Fruit fly (Drosophila melanogaster) whole organism, embryonic: ENCODE measurements around the gene CG3104.

ENCODE experiments used
- Abd-B ChIP-seq: fragments of 200-800 bp; sonication (Bioruptor generic); optimal IDR thresholded peaks from 2 replicates; lab custom pipeline; 2018; ENCODE audit warnings: missing biosample characterization, mild to moderate bottlenecking, missing genetic modification characterization, moderate library complexity
- BtbVII ChIP-seq: fragments of 200-800 bp; sonication (Bioruptor generic); optimal IDR thresholded peaks from 3 replicates; lab custom pipeline; 2017; ENCODE audit warnings: missing biosample characterization, mild to moderate bottlenecking, missing genetic modification characterization
- CG13424 ChIP-seq: fragments of 200-800 bp; sonication (Bioruptor generic); optimal IDR thresholded peaks from 2 replicates; lab custom pipeline; 2019; ENCODE audit warnings: missing biosample characterization, mild to moderate bottlenecking, missing genetic modification characterization, moderate library complexity
- CG1602 ChIP-seq: fragments of 200-800 bp; sonication (Bioruptor generic); optimal IDR thresholded peaks from 3 replicates; lab custom pipeline; 2016; ENCODE audit warnings: missing biosample characterization, missing genetic modification characterization
- CG16815 ChIP-seq: fragments of 200-800 bp; sonication (Bioruptor generic); optimal IDR thresholded peaks from 3 replicates; lab custom pipeline; 2017; ENCODE audit warnings: missing biosample characterization, mild to moderate bottlenecking, missing genetic modification characterization
- CG17568 ChIP-seq: fragments of 200-800 bp; sonication (Bioruptor generic); optimal IDR thresholded peaks from 2 replicates; lab custom pipeline; 2018; ENCODE audit warnings: missing biosample characterization, mild to moderate bottlenecking, missing genetic modification characterization, moderate library complexity
- CG1832 ChIP-seq: fragments of 200-800 bp; sonication (Bioruptor generic); optimal IDR thresholded peaks from 2 replicates; lab custom pipeline; 2017; ENCODE audit warnings: missing biosample characterization, mild to moderate bottlenecking, missing genetic modification characterization, inconsistent platforms
- CG2129 ChIP-seq: fragments of 200-800 bp; sonication (Bioruptor generic); IDR thresholded peaks from 2 replicates; pipeline ENCODE4 v1.3.6; 2022; ENCODE audit warnings: missing biosample characterization, missing genetic modification characterization; ENCODE audit not compliant: partially characterized antibody
- CG30020 ChIP-seq: fragments of 200-800 bp; optimal IDR thresholded peaks from 2 replicates; lab custom pipeline; 2019; ENCODE audit warnings: missing biosample characterization, mild to moderate bottlenecking, missing genetic modification characterization, moderate library complexity
- CG31365 ChIP-seq: fragments of 200-800 bp; sonication (Bioruptor generic); optimal IDR thresholded peaks from 2 replicates; lab custom pipeline; 2018; ENCODE audit warnings: missing biosample characterization, mild to moderate bottlenecking, missing genetic modification characterization
- CG31388 ChIP-seq: fragments of 200-800 bp; sonication (Bioruptor generic); optimal IDR thresholded peaks from 2 replicates; lab custom pipeline; 2016; ENCODE audit warnings: missing biosample characterization, missing genetic modification characterization
- CG33557 ChIP-seq: fragments of 200-800 bp; sonication (Bioruptor generic); optimal IDR thresholded peaks from 2 replicates; lab custom pipeline; 2019; ENCODE audit warnings: missing biosample characterization, mild to moderate bottlenecking, missing genetic modification characterization, moderate library complexity
- CG3407 ChIP-seq: fragments of 200-800 bp; sonication (Bioruptor generic); optimal IDR thresholded peaks from 2 replicates; lab custom pipeline; 2018; ENCODE audit warnings: missing biosample characterization, mild to moderate bottlenecking, missing genetic modification characterization
- CG34376 ChIP-seq: fragments of 200-800 bp; sonication (Bioruptor generic); optimal IDR thresholded peaks from 2 replicates; lab custom pipeline; 2018; ENCODE audit warnings: missing biosample characterization, mild to moderate bottlenecking, missing genetic modification characterization
- CG4328 ChIP-seq: fragments of 200-800 bp; sonication (Bioruptor generic); optimal IDR thresholded peaks from 3 replicates; lab custom pipeline; 2017; ENCODE audit warnings: missing biosample characterization, missing genetic modification reagents, missing genetic modification characterization
- CG4820 ChIP-seq: fragments of 200-800 bp; sonication (Bioruptor generic); optimal IDR thresholded peaks from 3 replicates; lab custom pipeline; 2016; ENCODE audit warnings: missing biosample characterization, missing genetic modification characterization
- CG6175 ChIP-seq: fragments of 200-800 bp; sonication (Bioruptor generic); IDR thresholded peaks from 3 replicates; pipeline ENCODE4 v1.3.6; 2022; ENCODE audit warnings: missing biosample characterization, missing genetic modification characterization
- CG6689 ChIP-seq: fragments of 200-800 bp; sonication (Bioruptor generic); IDR thresholded peaks from 2 replicates; pipeline ENCODE4 v1.3.6; 2022; ENCODE audit warnings: missing biosample characterization, missing genetic modification characterization
- CG7745 ChIP-seq: fragments of 200-800 bp; sonication (Bioruptor generic); optimal IDR thresholded peaks from 2 replicates; lab custom pipeline; 2018; ENCODE audit warnings: missing biosample characterization, mild to moderate bottlenecking, missing genetic modification characterization, moderate library complexity
- CHES-1-like ChIP-seq: fragments of 200-800 bp; sonication (Bioruptor generic); optimal IDR thresholded peaks from 2 replicates; lab custom pipeline; 2016; ENCODE audit warnings: missing biosample characterization, missing genetic modification characterization
- CTCF ChIP-seq: fragments of 200-800 bp; sonication (Bioruptor generic); optimal IDR thresholded peaks from 2 replicates; lab custom pipeline; 2017; ENCODE audit warnings: missing biosample characterization, mild to moderate bottlenecking, missing genetic modification characterization, moderate library complexity
- Dfd ChIP-seq, 2 experiments: fragments of >200 bp; optimal IDR thresholded peaks; 2 replicates each; lab custom pipeline; 2017; ENCODE audit warnings: missing biosample characterization in 2 of 2, missing genetic modification characterization in 2 of 2
- Dip3 ChIP-seq: fragments of 200-800 bp; sonication (Bioruptor generic); optimal IDR thresholded peaks from 3 replicates; lab custom pipeline; 2016; ENCODE audit warnings: missing biosample characterization, missing genetic modification characterization
- Dll ChIP-seq: fragments of 200-800 bp; sonication (Bioruptor generic); IDR thresholded peaks from 4 replicates; pipeline ENCODE4 v1.3.6; 2022; ENCODE audit warnings: missing biosample characterization, missing genetic modification characterization; ENCODE audit not compliant: partially characterized antibody
- Lim3 ChIP-seq: fragments of 200-800 bp; sonication (Bioruptor generic); IDR thresholded peaks from 2 replicates; pipeline ENCODE4 v1.3.6; 2022; ENCODE audit warnings: missing biosample characterization, missing genetic modification characterization
- Lpt ChIP-seq: fragments of >200 bp; optimal IDR thresholded peaks from 2 replicates; lab custom pipeline; 2018; ENCODE audit warnings: missing biosample characterization, missing genetic modification characterization
- NC2α ChIP-seq: fragments of 200-800 bp; sonication (Bioruptor generic); optimal IDR thresholded peaks from 2 replicates; lab custom pipeline; 2016; ENCODE audit warnings: missing biosample characterization, missing genetic modification characterization
- NK7.1 ChIP-seq: fragments of 200-800 bp; sonication (Bioruptor generic); optimal IDR thresholded peaks from 3 replicates; lab custom pipeline; 2016; ENCODE audit warnings: missing biosample characterization, missing genetic modification characterization
- Oaz ChIP-seq: fragments of 200-800 bp; sonication (Bioruptor generic); IDR thresholded peaks from 2 replicates; pipeline ENCODE4 v1.3.6; 2022; ENCODE audit warnings: missing biosample characterization, missing genetic modification characterization
- Pdp1 ChIP-seq, 2 experiments: fragments of 200-800 bp; sonication (Bioruptor generic); optimal IDR thresholded peaks; 3 replicates each; lab custom pipeline; 2016; ENCODE audit warnings: missing biosample characterization in 2 of 2, missing genetic modification characterization in 2 of 2, mild to moderate bottlenecking in 1 of 2, moderate library complexity in 1 of 2
- Ptx1 ChIP-seq: fragments of 200-800 bp; sonication (Bioruptor generic); IDR thresholded peaks from 2 replicates; pipeline ENCODE4 v1.3.6; 2022; ENCODE audit warnings: missing biosample characterization, missing genetic modification characterization
- Trl ChIP-seq, 3 experiments: fragments of >200 bp in 2 of 3; fragments of 200-800 bp in 1 of 3; sonication (Bioruptor generic) in 1 of 3; optimal IDR thresholded peaks; 2 replicates in 1 of 3; 3 replicates in 2 of 3; lab custom pipeline; 2016 to 2017; ENCODE audit warnings: missing biosample characterization in 1 of 3, missing genetic modification characterization in 1 of 3
- disco-r ChIP-seq: fragments of 200-800 bp; sonication (Bioruptor generic); optimal IDR thresholded peaks from 2 replicates; lab custom pipeline; 2016; ENCODE audit warnings: missing biosample characterization, missing genetic modification characterization
- dm ChIP-seq: fragments of 200-800 bp; sonication (Bioruptor generic); optimal IDR thresholded peaks from 3 replicates; lab custom pipeline; 2016; ENCODE audit warnings: missing biosample characterization, missing genetic modification characterization
- ewg ChIP-seq: fragments of 200-800 bp; sonication (Bioruptor generic); optimal IDR thresholded peaks from 3 replicates; lab custom pipeline; 2017; ENCODE audit warnings: mild to moderate bottlenecking, missing biosample characterization, missing genetic modification reagents, missing genetic modification characterization
- fru ChIP-seq: fragments of >200 bp; optimal IDR thresholded peaks from 2 replicates; lab custom pipeline; 2017
- gem ChIP-seq: fragments of 200-800 bp; sonication (Bioruptor generic); optimal IDR thresholded peaks from 2 replicates; lab custom pipeline; 2019; ENCODE audit warnings: missing biosample characterization, mild to moderate bottlenecking, missing genetic modification characterization, moderate library complexity
- gfzf ChIP-seq: fragments of 200-800 bp; sonication (Bioruptor generic); optimal IDR thresholded peaks from 2 replicates; lab custom pipeline; 2016; ENCODE audit warnings: missing biosample characterization, mild to moderate bottlenecking, missing genetic modification characterization, moderate library complexity
- gsb-n ChIP-seq: fragments of 200-800 bp; sonication (Bioruptor generic); optimal IDR thresholded peaks from 3 replicates; lab custom pipeline; 2018; ENCODE audit warnings: missing biosample characterization, mild to moderate bottlenecking, missing genetic modification characterization
- h ChIP-seq: fragments of >200 bp; optimal IDR thresholded peaks from 2 replicates; lab custom pipeline; 2017
- nerfin-2 ChIP-seq: fragments of 200-800 bp; sonication (Bioruptor generic); IDR thresholded peaks from 2 replicates; pipeline ENCODE4 v1.3.6; 2022; ENCODE audit warnings: missing biosample characterization, missing genetic modification characterization; ENCODE audit not compliant: partially characterized antibody
- pzg ChIP-seq: fragments of 200-800 bp; sonication (Bioruptor generic); optimal IDR thresholded peaks from 3 replicates; lab custom pipeline; 2018; ENCODE audit warnings: missing biosample characterization, mild to moderate bottlenecking, missing genetic modification characterization, moderate library complexity
- scrt ChIP-seq: fragments of 200-800 bp; sonication (Bioruptor generic); optimal IDR thresholded peaks from 2 replicates; lab custom pipeline; 2018; ENCODE audit warnings: missing biosample characterization, mild to moderate bottlenecking, missing genetic modification characterization, moderate library complexity
- sens-2 ChIP-seq: fragments of 200-800 bp; sonication (Bioruptor generic); IDR thresholded peaks from 2 replicates; pipeline ENCODE4 v1.3.6; 2022; ENCODE audit warnings: missing biosample characterization, missing genetic modification characterization
- slbo ChIP-seq: fragments of 200-800 bp; sonication (Bioruptor generic); IDR thresholded peaks from 2 replicates; pipeline ENCODE4 v1.3.6; 2022; ENCODE audit warnings: missing biosample characterization, missing genetic modification characterization
- sr ChIP-seq: fragments of 200-800 bp; sonication (Bioruptor generic); IDR thresholded peaks from 3 replicates; pipeline ENCODE4 v1.3.6; 2022; ENCODE audit warnings: missing biosample characterization, missing genetic modification characterization
- stc ChIP-seq: fragments of 200-800 bp; sonication (Bioruptor generic); IDR thresholded peaks from 2 replicates; pipeline ENCODE4 v1.3.6; 2022; ENCODE audit warnings: missing biosample characterization, missing genetic modification characterization
- toy ChIP-seq: fragments of 200-800 bp; sonication (Bioruptor generic); IDR thresholded peaks from 2 replicates; pipeline ENCODE4 v1.3.6; 2022; ENCODE audit warnings: missing biosample characterization, missing genetic modification characterization
- ttk ChIP-seq: fragments of 200-800 bp; sonication (Bioruptor generic); IDR thresholded peaks from 2 replicates; pipeline ENCODE4 v2.1.2; 2022; ENCODE audit warnings: missing biosample characterization, missing genetic modification characterization

The CG3104 gene

DNA sequence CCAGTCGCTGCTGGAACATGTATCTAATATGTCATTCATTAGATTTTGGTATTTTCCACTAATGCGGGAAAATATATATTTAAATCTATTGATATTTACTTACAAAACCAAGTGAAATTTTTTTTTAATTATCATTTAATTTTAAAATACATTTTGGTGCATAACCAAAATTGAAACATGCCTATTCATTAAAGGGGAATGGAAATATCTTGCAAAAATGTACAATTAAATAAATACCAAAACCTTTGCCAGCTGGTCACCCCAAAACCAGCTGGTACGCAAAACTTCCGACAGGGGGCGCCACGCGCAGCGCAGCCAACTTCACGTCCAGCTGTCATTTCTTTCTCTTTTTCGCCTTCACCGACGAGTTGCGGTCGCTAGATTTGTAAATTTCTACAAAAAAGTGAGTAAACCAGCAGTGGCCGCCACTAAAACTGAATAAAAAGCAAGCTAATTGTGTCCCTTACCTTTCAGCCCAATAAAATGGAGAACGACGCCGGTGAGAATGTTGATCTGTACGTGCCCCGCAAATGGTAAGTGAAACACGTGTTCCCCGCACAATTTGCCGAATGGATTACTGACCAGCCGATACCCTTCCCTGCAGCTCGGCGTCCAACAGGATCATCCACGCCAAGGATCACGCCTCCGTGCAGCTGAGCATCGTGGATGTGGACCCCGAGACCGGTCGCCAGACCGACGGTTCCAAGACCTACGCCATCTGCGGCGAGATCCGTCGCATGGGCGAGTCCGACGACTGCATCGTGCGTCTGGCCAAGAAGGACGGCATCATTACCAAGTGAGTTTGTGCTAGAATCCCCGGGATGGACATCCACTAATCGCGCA is at the start of gene CG3104, which contains the start of gene RpS21 (continued):
- TF ChIP-seq Pdp1 (GFP tag; optimal IDR thresholded peaks at IDR 0.05; lab: Kevin White, UChicago) (peak; percentile 70 to 71), nerfin-2 (GFP tag; lab: Robert Waterston, UW) (no peak), stc (GFP tag; lab: Robert Waterston, UW) (peak; percentile 51), CG30020 (tag; lab: Kevin White, UChicago) (peak; percentile 60), Lpt (no peak), CG1832 (GFP tag; lab: Kevin White, UChicago) (no peak), NC2α (GFP tag; lab: Kevin White, UChicago) (peak; percentile 64), BtbVII (GFP tag; lab: Kevin White, UChicago) (peak; percentile 65), disco-r (GFP tag; lab: Kevin White, UChicago) (peak; percentile 56), CG31365 (tag; lab: Kevin White, UChicago) (peak; percentile 65), Lim3 (GFP tag; lab: Robert Waterston, UW) (0 out of 2 replicates have a peak, but pooled peaks have one; percentile 33), ttk (peak; percentile 85), CG33557 (GFP tag; lab: Kevin White, UChicago) (peak; percentile 73), gfzf (GFP tag; lab: Kevin White, UChicago) (peak; percentile 77), CG13424 (tag; lab: Kevin White, UChicago) (peak; percentile 79), Dfd (GFP tag; optimal IDR thresholded peaks at IDR 0.05; lab: Kevin White, UChicago) (no peak), CG16815 (GFP tag; lab: Kevin White, UChicago) (peak; percentile 72), CG4328 (peak; percentile 92), CG34376 (GFP tag; lab: Kevin White, UChicago) (peak; percentile 93), CG17568 (GFP tag; lab: Kevin White, UChicago) (peak; percentile 75), CTCF (GFP tag; lab: Kevin White, UChicago) (peak; percentile 98), CG31388 (GFP tag; lab: Kevin White, UChicago) (peak; percentile 74), pzg (GFP tag; lab: Kevin White, UChicago) (peak; percentile 90), scrt (GFP tag; lab: Kevin White, UChicago) (peak; percentile 83), CG6175 (GFP tag; lab: Robert Waterston, UW) (peak; percentile 87), gsb-n (tag; lab: Kevin White, UChicago) (peak; percentile 76), CG3407 (GFP tag; lab: Kevin White, UChicago) (peak; percentile 81), sens-2 (GFP tag; lab: Robert Waterston, UW) (peak; percentile 89), CG7745 (tag; lab: Kevin White, UChicago) (no peak), NK7.1 (GFP tag; lab: Kevin White, UChicago) (peak; percentile 73), slbo (GFP tag; lab: Robert Waterston, UW) (peak; percentile 97), CHES-1-like (GFP tag; lab: Kevin White, UChicago) (peak; percentile 80), h (no peak), CG1602 (GFP tag; lab: Kevin White, UChicago) (peak; percentile 72), Dip3 (GFP tag; lab: Kevin White, UChicago) (peak; percentile 82), toy (GFP tag; lab: Robert Waterston, UW) (peak; percentile 80; the same call in 1 of the 2 replicates), gem (tag; lab: Kevin White, UChicago) (peak; percentile 61), CG6689 (GFP tag; lab: Robert Waterston, UW) (peak; percentile 62), ewg (peak; percentile 83), Oaz (GFP tag; lab: Robert Waterston, UW) (peak; percentile 75), fru (lab: Kevin White, UChicago) (no peak), Ptx1 (GFP tag; lab: Robert Waterston, UW) (peak; percentile 87), Abd-B (GFP tag; lab: Kevin White, UChicago) (peak; percentile 26), Dll (GFP tag; lab: Robert Waterston, UW) (0 out of 4 replicates have a peak, but pooled peaks have one; percentile 31), Trl (optimal IDR thresholded peaks at IDR 0.05; lab: Kevin White, UChicago) (no peak), Trl (GFP tag; optimal IDR thresholded peaks at IDR 0.05; lab: Kevin White, UChicago) (peak; percentile 93), CG4820 (GFP tag; lab: Kevin White, UChicago) (peak; percentile 72), CG2129 (GFP tag; lab: Robert Waterston, UW) (no peak), dm (GFP tag; lab: Kevin White, UChicago) (peak; percentile 95), sr (GFP tag; lab: Robert Waterston, UW) (peak; percentile 91)
